Worm (Caenorhabditis elegans) whole organism, L3 larva: Measurements from ENCODE around the gene C05D11.1.

Experiments
- aly-2 ChIP-seq: fragments of 150-350 bp; optimal IDR thresholded peaks from 2 replicates; lab custom pipeline; 2014; ENCODE audit warnings: missing biosample characterization, missing genetic modification characterization
- egl-27 ChIP-seq: sonication (generic microtip); optimal IDR thresholded peaks from 4 replicates; lab custom pipeline; 2017; ENCODE audit warnings: missing biosample characterization, missing genetic modification reagents, missing genetic modification characterization
- jun-1 ChIP-seq: fragments of 150-350 bp; optimal IDR thresholded peaks from 2 replicates; lab custom pipeline; 2014; ENCODE audit warnings: missing biosample characterization, missing genetic modification reagents, missing genetic modification characterization
- lin-39 ChIP-seq: fragments of 150-350 bp; optimal IDR thresholded peaks from 2 replicates; lab custom pipeline; 2018; ENCODE audit warnings: missing biosample characterization, missing genetic modification reagents, missing genetic modification characterization
- mdl-1 ChIP-seq: fragments of 150-350 bp; optimal IDR thresholded peaks from 2 replicates; lab custom pipeline; 2014; ENCODE audit warnings: missing biosample characterization, missing genetic modification characterization
- nhr-11 ChIP-seq: fragments of 150-350 bp; optimal IDR thresholded peaks from 2 replicates; lab custom pipeline; 2014; ENCODE audit warnings: missing biosample characterization, missing genetic modification characterization
- nhr-23 ChIP-seq: fragments of 150-350 bp; optimal IDR thresholded peaks from 2 replicates; lab custom pipeline; 2014; ENCODE audit warnings: missing biosample characterization, missing genetic modification reagents, missing genetic modification characterization
- nhr-67 ChIP-seq: fragments of 150-350 bp; optimal IDR thresholded peaks from 2 replicates; lab custom pipeline; 2014; ENCODE audit warnings: missing biosample characterization, missing genetic modification characterization
- nhr-76 ChIP-seq: fragments of 150-350 bp; sonication (generic microtip); optimal IDR thresholded peaks from 5 replicates; lab custom pipeline; 2014; ENCODE audit warnings: missing biosample characterization, missing genetic modification characterization
- pha-4 ChIP-seq: fragments of 150-350 bp; optimal IDR thresholded peaks from 2 replicates; lab custom pipeline; 2014; ENCODE audit warnings: missing biosample characterization, missing genetic modification reagents, missing genetic modification characterization
- sea-2 ChIP-seq: fragments of 150-350 bp; sonication (generic microtip); optimal IDR thresholded peaks from 4 replicates; lab custom pipeline; 2014; ENCODE audit warnings: missing biosample characterization, missing genetic modification reagents, missing genetic modification characterization
- tbx-2 ChIP-seq: sonication (generic microtip); optimal IDR thresholded peaks from 2 replicates; lab custom pipeline; 2016; ENCODE audit warnings: mild to moderate bottlenecking, missing genetic modification characterization, missing compliant biosample characterization
- unc-62 ChIP-seq: fragments of 150-350 bp; sonication (generic microtip); optimal IDR thresholded peaks from 4 replicates; lab custom pipeline; 2014; ENCODE audit warnings: missing biosample characterization, missing genetic modification reagents, missing genetic modification characterization

ce11 chrIII:6479439-6479838 is 43.0 kb downstream of the C05D11.1 start:
- TF ChIP-seq pha-4 (tag; lab: Kevin White, UChicago) (no peak), mdl-1 (tag; lab: Kevin White, UChicago) (no peak), nhr-11 (tag; lab: Kevin White, UChicago) (no peak), nhr-76 (tag; lab: Kevin White, UChicago) (no peak), sea-2 (GFP tag; lab: Kevin White, UChicago) (no peak), egl-27 (no peak), nhr-23 (tag; lab: Kevin White, UChicago) (no peak), aly-2 (tag; lab: Kevin White, UChicago) (no peak), nhr-67 (tag; lab: Kevin White, UChicago) (no peak), unc-62 (no peak), jun-1 (tag; lab: Kevin White, UChicago) (no peak), lin-39 (tag; lab: Kevin White, UChicago) (no peak), tbx-2 (tag; lab: Kevin White, UChicago) (no peak)
